Fruit fly (Drosophila melanogaster) whole organism, prepupa: Measurements from ENCODE around the gene CG13063.
A peak's percentile ranks its signal among the peaks of the same experiment; 100 is the strongest.

ENCODE experiments used
- Blimp-1 ChIP-seq: fragments of 200-800 bp; sonication (Bioruptor generic); optimal IDR thresholded peaks from 3 replicates; lab custom pipeline; 2017; ENCODE audit warnings: missing biosample characterization, missing genetic modification characterization, mild to moderate bottlenecking, moderate library complexity, missing genetic modification reagents
- CG10631 ChIP-seq: fragments of 200-800 bp; sonication (Bioruptor generic); optimal IDR thresholded peaks from 2 replicates; lab custom pipeline; 2016; ENCODE audit warnings: missing biosample characterization, missing genetic modification characterization
- CG10669 ChIP-seq: fragments of 200-800 bp; sonication (Bioruptor generic); optimal IDR thresholded peaks from 3 replicates; lab custom pipeline; 2018; ENCODE audit warnings: missing biosample characterization, mild to moderate bottlenecking, missing genetic modification characterization, moderate library complexity
- CG11294 ChIP-seq: fragments of 200-800 bp; sonication (Bioruptor generic); IDR thresholded peaks from 2 replicates; pipeline ENCODE4 v1.3.6; 2022; ENCODE audit warnings: missing biosample characterization, missing genetic modification characterization
- CG11762 ChIP-seq: fragments of 200-800 bp; sonication (Bioruptor generic); optimal IDR thresholded peaks from 3 replicates; lab custom pipeline; 2016; ENCODE audit warnings: missing biosample characterization, missing genetic modification characterization; ENCODE audit not compliant: insufficient read depth
- CG15336 ChIP-seq: fragments of 200-800 bp; sonication (Bioruptor generic); IDR thresholded peaks from 2 replicates; pipeline ENCODE4 v1.3.6; 2022; ENCODE audit warnings: missing biosample characterization, missing genetic modification characterization
- CG16779 ChIP-seq: fragments of 200-800 bp; sonication (Bioruptor generic); optimal IDR thresholded peaks from 3 replicates; lab custom pipeline; 2017; ENCODE audit warnings: missing biosample characterization, mild to moderate bottlenecking, missing genetic modification characterization
- CG31627 ChIP-seq: fragments of 200-800 bp; sonication (Bioruptor generic); optimal IDR thresholded peaks from 3 replicates; lab custom pipeline; 2016; ENCODE audit warnings: missing biosample characterization, missing genetic modification characterization
- CG32006 ChIP-seq: fragments of 200-800 bp; sonication (Bioruptor generic); optimal IDR thresholded peaks from 3 replicates; lab custom pipeline; 2017; ENCODE audit warnings: missing biosample characterization, mild to moderate bottlenecking, missing genetic modification characterization
- CG3919 ChIP-seq: fragments of 200-800 bp; sonication (Bioruptor generic); optimal IDR thresholded peaks from 3 replicates; lab custom pipeline; 2016; ENCODE audit warnings: missing biosample characterization, missing genetic modification characterization
- CG4318 ChIP-seq: fragments of 200-800 bp; sonication (Bioruptor generic); optimal IDR thresholded peaks from 3 replicates; lab custom pipeline; 2017; ENCODE audit warnings: missing biosample characterization, mild to moderate bottlenecking, missing genetic modification characterization
- CG6163 ChIP-seq: fragments of 200-800 bp; sonication (Bioruptor generic); IDR thresholded peaks from 3 replicates; pipeline ENCODE4 v1.3.6; 2022; ENCODE audit warnings: missing biosample characterization, missing genetic modification characterization
- CG6276 ChIP-seq: fragments of 200-800 bp; sonication (Bioruptor generic); optimal IDR thresholded peaks from 2 replicates; lab custom pipeline; 2017; ENCODE audit warnings: missing biosample characterization, mild to moderate bottlenecking, missing genetic modification characterization
- CG6792 ChIP-seq: fragments of 200-800 bp; sonication (Bioruptor generic); optimal IDR thresholded peaks from 3 replicates; lab custom pipeline; 2016; ENCODE audit warnings: missing biosample characterization, missing genetic modification characterization
- CG7368 ChIP-seq: fragments of 200-800 bp; sonication (Bioruptor generic); optimal IDR thresholded peaks from 3 replicates; lab custom pipeline; 2016; ENCODE audit warnings: missing biosample characterization, missing genetic modification characterization
- CG8119 ChIP-seq: fragments of 200-800 bp; sonication (Bioruptor generic); IDR thresholded peaks from 3 replicates; pipeline ENCODE4 v1.3.6; 2022; ENCODE audit warnings: missing biosample characterization, missing genetic modification characterization
- CG8319 ChIP-seq: fragments of 200-800 bp; sonication (Bioruptor generic); optimal IDR thresholded peaks from 3 replicates; lab custom pipeline; 2016; ENCODE audit warnings: missing biosample characterization, missing genetic modification characterization
- CG8632 ChIP-seq: fragments of 200-800 bp; sonication (Bioruptor generic); optimal IDR thresholded peaks from 3 replicates; lab custom pipeline; 2016; ENCODE audit warnings: missing biosample characterization, missing genetic modification characterization
- CG9139 ChIP-seq: fragments of 200-800 bp; sonication (Bioruptor generic); optimal IDR thresholded peaks from 3 replicates; lab custom pipeline; 2017; ENCODE audit warnings: missing biosample characterization, mild to moderate bottlenecking, missing genetic modification characterization
- Eip75B ChIP-seq: fragments of 200-800 bp; sonication (Bioruptor generic); optimal IDR thresholded peaks from 3 replicates; lab custom pipeline; 2016; ENCODE audit warnings: missing biosample characterization, missing genetic modification characterization
- Eip78C ChIP-seq: fragments of 200-800 bp; sonication (Bioruptor generic); peaks from one replicate; lab custom pipeline; 2016; ENCODE audit warnings: missing biosample characterization, missing genetic modification characterization
- Eip93F ChIP-seq: fragments of 200-800 bp; sonication (Bioruptor generic); optimal IDR thresholded peaks from 2 replicates; lab custom pipeline; 2016; ENCODE audit warnings: missing biosample characterization, mild to moderate bottlenecking, missing genetic modification characterization
- Ets96B ChIP-seq: fragments of 200-800 bp; optimal IDR thresholded peaks from 2 replicates; lab custom pipeline; 2019; ENCODE audit warnings: missing biosample characterization, mild to moderate bottlenecking, missing genetic modification characterization, moderate library complexity
- Gug ChIP-seq: fragments of 200-800 bp; sonication (Bioruptor generic); IDR thresholded peaks from 2 replicates; pipeline ENCODE4 v1.3.6; 2022; ENCODE audit warnings: missing biosample characterization, missing genetic modification characterization
- Hr39 ChIP-seq: fragments of 200-800 bp; sonication (Bioruptor generic); optimal IDR thresholded peaks from 2 replicates; lab custom pipeline; 2016; ENCODE audit warnings: missing biosample characterization, missing genetic modification characterization
- Hr4 ChIP-seq: fragments of 200-800 bp; sonication (Bioruptor generic); optimal IDR thresholded peaks from 3 replicates; lab custom pipeline; 2016; ENCODE audit warnings: missing biosample characterization, missing genetic modification characterization
- Lpt ChIP-seq: fragments of 200-800 bp; sonication (Bioruptor generic); optimal IDR thresholded peaks from 3 replicates; lab custom pipeline; 2016; ENCODE audit warnings: missing biosample characterization, missing genetic modification characterization
- OdsH ChIP-seq: fragments of 200-800 bp; sonication (Bioruptor generic); optimal IDR thresholded peaks from 3 replicates; lab custom pipeline; 2016; ENCODE audit warnings: missing biosample characterization, missing genetic modification characterization
- Smox ChIP-seq: fragments of 200-800 bp; sonication (Bioruptor generic); optimal IDR thresholded peaks from 3 replicates; lab custom pipeline; 2016; ENCODE audit warnings: missing biosample characterization, missing genetic modification characterization
- Sox102F ChIP-seq: fragments of 200-800 bp; sonication (Bioruptor generic); optimal IDR thresholded peaks from 2 replicates; lab custom pipeline; 2016; ENCODE audit warnings: missing biosample characterization, mild to moderate bottlenecking, missing genetic modification characterization
- Sox14 ChIP-seq: fragments of 200-800 bp; sonication (Bioruptor generic); optimal IDR thresholded peaks from 3 replicates; lab custom pipeline; 2016; ENCODE audit warnings: missing biosample characterization, missing genetic modification characterization
- achi ChIP-seq: fragments of 200-800 bp; sonication (Bioruptor generic); optimal IDR thresholded peaks from 3 replicates; lab custom pipeline; 2016; ENCODE audit warnings: missing biosample characterization, missing genetic modification characterization
- acj6 ChIP-seq: fragments of 200-800 bp; sonication (Bioruptor generic); optimal IDR thresholded peaks from 3 replicates; lab custom pipeline; 2016; ENCODE audit warnings: missing biosample characterization, missing genetic modification characterization
- cyc ChIP-seq: fragments of 200-800 bp; sonication (Bioruptor generic); optimal IDR thresholded peaks from 3 replicates; lab custom pipeline; 2016; ENCODE audit warnings: missing biosample characterization, missing genetic modification characterization
- dac ChIP-seq: fragments of 200-800 bp; sonication (Bioruptor generic); optimal IDR thresholded peaks from 2 replicates; lab custom pipeline; 2017; ENCODE audit warnings: missing biosample characterization, mild to moderate bottlenecking, missing genetic modification characterization
- eg ChIP-seq: fragments of 200-800 bp; sonication (Bioruptor generic); IDR thresholded peaks from 3 replicates; pipeline ENCODE4 v1.3.6; 2022; ENCODE audit warnings: missing biosample characterization, missing genetic modification characterization
- esn ChIP-seq: fragments of 200-800 bp; sonication (Bioruptor generic); optimal IDR thresholded peaks from 2 replicates; lab custom pipeline; 2016; ENCODE audit warnings: missing biosample characterization, mild to moderate bottlenecking, missing genetic modification characterization, moderate library complexity
- lz ChIP-seq: fragments of 200-800 bp; sonication (Bioruptor generic); optimal IDR thresholded peaks from 3 replicates; lab custom pipeline; 2016; ENCODE audit warnings: missing biosample characterization, missing genetic modification characterization
- net ChIP-seq: fragments of 200-800 bp; sonication (Bioruptor generic); optimal IDR thresholded peaks from 3 replicates; lab custom pipeline; 2016; ENCODE audit warnings: missing biosample characterization, missing genetic modification characterization
- pdm3 ChIP-seq: fragments of 200-800 bp; sonication (Bioruptor generic); optimal IDR thresholded peaks from 3 replicates; lab custom pipeline; 2016; ENCODE audit warnings: missing biosample characterization, missing genetic modification characterization
- salr ChIP-seq, 2 experiments: fragments of 200-800 bp; sonication (Bioruptor generic); optimal IDR thresholded peaks; 3 replicates each; lab custom pipeline; 2016 to 2018; ENCODE audit warnings: missing biosample characterization in 2 of 2, missing genetic modification characterization in 2 of 2, mild to moderate bottlenecking in 1 of 2
- topi ChIP-seq: fragments of 200-800 bp; sonication (Bioruptor generic); optimal IDR thresholded peaks from 3 replicates; lab custom pipeline; 2016; ENCODE audit warnings: missing biosample characterization, missing genetic modification characterization
- vri ChIP-seq: fragments of 200-800 bp; sonication (Bioruptor generic); optimal IDR thresholded peaks from 3 replicates; lab custom pipeline; 2016; ENCODE audit warnings: missing biosample characterization, mild to moderate bottlenecking, missing genetic modification characterization

Gene CG13063

DNA sequence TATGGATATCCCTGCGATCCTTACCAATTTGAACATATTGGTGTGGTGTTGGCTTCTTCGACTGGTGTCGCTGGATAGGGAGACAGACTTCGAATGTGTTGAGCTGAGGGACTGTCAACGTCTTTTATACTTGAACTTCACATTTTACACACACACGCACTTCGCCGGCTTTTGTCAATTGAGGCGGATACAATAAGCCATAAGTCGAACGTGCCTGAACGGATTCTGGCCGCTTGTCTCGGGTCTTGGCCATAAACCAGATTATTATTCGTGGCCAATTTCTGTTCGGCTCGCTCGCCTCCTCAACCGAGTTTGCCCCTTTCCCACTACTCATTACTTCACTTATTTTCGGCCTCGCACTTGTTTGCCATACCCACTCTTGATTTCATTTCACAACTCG lies 3.3 kb upstream of the CG13063 start, which contains the start of gene CG13044:
Gene CG13044 (minus strand): TSS at position 101 of the 400 bp plus-strand sequence.
- TF ChIP-seq Blimp-1 (GFP tag; lab: Kevin White, UChicago) (peak; percentile 41), CG31627 (no peak)

- TF ChIP-seq net (no peak), vri (GFP tag; lab: Kevin White, UChicago) (no peak), salr (GFP tag; optimal IDR thresholded peaks at IDR 0.05; lab: Kevin White, UChicago) (no peak), Eip75B (GFP tag; lab: Kevin White, UChicago) (no peak)
- TF ChIP-seq, all 60 proteins: peak for 0
Observed at dm6 chr3L:16303982-16304381, 2.4 kb upstream of the CG13063 start, which contains the start of gene CG43249. TSS of gene CG43249 (plus strand) at chr3L:16304282.

- TF ChIP-seq CG9139 (GFP tag; lab: Kevin White, UChicago), result no peak
- TF ChIP-seq Gug (GFP tag; lab: Robert Waterston, UW), result no peak
Observed at dm6 chr3L:16308380-16308779, 2.0 kb downstream of the CG13063 start, which contains the start of gene CG13042. TSS of gene CG13042 (minus strand) at chr3L:16308480.

dm6 chr3L:16309972-16310371 lies 3.6 kb downstream of the CG13063 start:
- peak; percentile 72; the same call in 2 of the 3 replicates for TF ChIP-seq CG6163 (GFP tag; lab: Robert Waterston, UW)
- peak; percentile 77 for TF ChIP-seq Hr4
- peak; percentile 61 for TF ChIP-seq Eip75B (GFP tag; lab: Kevin White, UChicago)
- TF ChIP-seq CG16779 (tag; lab: Kevin White, UChicago), result peak; percentile 37
- TF ChIP-seq CG10631 (GFP tag; lab: Kevin White, UChicago), result peak; percentile 59
- TF ChIP-seq lz, result peak; percentile 52
- no peak for TF ChIP-seq Gug (GFP tag; lab: Robert Waterston, UW)
- TF ChIP-seq Eip93F (GFP tag; lab: Kevin White, UChicago), result no peak
- no peak for TF ChIP-seq topi
- TF ChIP-seq CG7368 (GFP tag; lab: Kevin White, UChicago), result peak; percentile 16
- no peak for TF ChIP-seq Smox (GFP tag; lab: Kevin White, UChicago)
- no peak for TF ChIP-seq Blimp-1 (GFP tag; lab: Kevin White, UChicago)
- peak; percentile 52 for TF ChIP-seq CG3919 (GFP tag; lab: Kevin White, UChicago)
- peak; percentile 51 for TF ChIP-seq OdsH
- peak in 1 of 2 experiments; percentile 44 for TF ChIP-seq salr (GFP tag; optimal IDR thresholded peaks at IDR 0.05; lab: Kevin White, UChicago)
- TF ChIP-seq CG8119, result peak; percentile 66
- TF ChIP-seq CG11294, result peak; percentile 52
- TF ChIP-seq Sox14 (GFP tag; lab: Kevin White, UChicago), result peak; percentile 38
- no peak for TF ChIP-seq Sox102F (GFP tag; lab: Kevin White, UChicago)
- no peak for TF ChIP-seq cyc (GFP tag; lab: Kevin White, UChicago)
- TF ChIP-seq Hr39, result peak; percentile 10
- peak; percentile 34 for TF ChIP-seq achi (GFP tag; lab: Kevin White, UChicago)
- TF ChIP-seq CG15336 (GFP tag; lab: Robert Waterston, UW), result peak; percentile 82
- no peak for TF ChIP-seq Ets96B (tag; lab: Kevin White, UChicago)
- TF ChIP-seq acj6 (GFP tag; lab: Kevin White, UChicago), result peak; percentile 21
- peak; percentile 86 for TF ChIP-seq eg (GFP tag; lab: Robert Waterston, UW)
- no peak for TF ChIP-seq CG10669 (GFP tag; lab: Kevin White, UChicago)
- peak; percentile 74 for TF ChIP-seq Eip78C (GFP tag; lab: Kevin White, UChicago)
- peak; percentile 56 for TF ChIP-seq Lpt (GFP tag; lab: Kevin White, UChicago)
- peak; percentile 80 for TF ChIP-seq CG32006 (GFP tag; lab: Kevin White, UChicago)
- TF ChIP-seq CG8632 (GFP tag; lab: Kevin White, UChicago), result no peak
- peak; percentile 69 for TF ChIP-seq CG6276 (GFP tag; lab: Kevin White, UChicago)
- TF ChIP-seq dac (GFP tag; lab: Kevin White, UChicago), result peak; percentile 83
- TF ChIP-seq pdm3, result peak; percentile 36
- no peak for TF ChIP-seq CG8319 (GFP tag; lab: Kevin White, UChicago)
- TF ChIP-seq CG6792, result peak; percentile 50
- TF ChIP-seq esn (GFP tag; lab: Kevin White, UChicago), result no peak
- TF ChIP-seq CG11762 (GFP tag; lab: Kevin White, UChicago), result peak; percentile 8
- TF ChIP-seq CG4318 (GFP tag; lab: Kevin White, UChicago), result peak; percentile 47
- peak; percentile 29 for TF ChIP-seq net
